Fruit fly (Drosophila melanogaster) whole organism: ENCODE measurements around the gene CG17258.

ENCODE experiments used
- CG8478 ChIP-seq: fragments of >200 bp; optimal IDR thresholded peaks from 2 replicates; lab custom pipeline; 2018; ENCODE audit warnings: inconsistent platforms
- Dll ChIP-seq: fragments of >200 bp; optimal IDR thresholded peaks from 2 replicates; lab custom pipeline; 2017
- EcR ChIP-seq, 2 experiments: fragments of >200 bp; optimal IDR thresholded peaks; 2 replicates each; lab custom pipeline; 2017; ENCODE audit warnings: missing biosample characterization in 2 of 2, missing genetic modification characterization in 2 of 2, missing genetic modification reagents in 2 of 2
- pan ChIP-seq: fragments of >200 bp; optimal IDR thresholded peaks from 2 replicates; lab custom pipeline; 2017
- psq ChIP-seq: fragments of >200 bp; optimal IDR thresholded peaks from 2 replicates; lab custom pipeline; 2017
- usp ChIP-seq: fragments of >200 bp; optimal IDR thresholded peaks from 2 replicates; lab custom pipeline; 2017; ENCODE audit warnings: missing biosample characterization, missing genetic modification characterization, mixed read lengths

The CG17258 gene

DNA sequence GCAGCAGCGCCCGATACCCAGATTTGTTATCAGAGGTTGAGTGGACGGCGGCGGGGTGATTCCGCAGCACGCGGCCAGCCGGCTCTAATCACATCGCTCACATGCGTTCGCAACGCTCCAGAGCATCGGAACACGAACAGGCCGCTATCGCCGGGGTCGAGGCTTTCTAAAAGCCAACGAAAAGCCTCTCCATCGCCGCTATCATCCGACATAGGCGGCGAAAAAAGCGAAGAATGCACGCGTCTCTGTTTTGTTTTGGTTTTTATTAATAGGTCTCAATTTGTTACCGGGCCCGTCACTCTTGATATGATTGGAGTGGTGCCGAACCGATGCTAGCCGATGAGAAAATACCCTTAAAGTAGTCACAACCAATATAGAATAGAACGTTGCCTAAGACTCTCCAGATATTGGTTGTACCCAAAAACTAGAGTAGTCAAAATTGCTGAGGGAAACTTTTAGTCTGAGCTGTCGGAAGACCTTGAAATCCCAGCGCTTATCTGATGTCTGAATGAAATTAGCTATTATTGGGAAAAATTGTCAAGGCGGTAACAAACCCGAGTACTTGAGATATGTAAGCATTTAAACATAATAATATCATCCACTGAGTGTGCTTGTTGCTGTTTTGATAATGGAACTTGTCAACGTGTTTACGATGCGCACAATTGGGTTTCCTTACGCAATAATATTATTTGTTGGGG lies 6.9 kb upstream of the CG17258 start, which contains the start of gene CG17261:
CG17261 (plus strand) TSS at position 634 of the 698 bp plus-strand sequence.
- TF ChIP-seq pan, result no peak
- TF ChIP-seq Dll (lab: Kevin White, UChicago), result no peak
- TF ChIP-seq usp (GFP tag; lab: Kevin White, UChicago), result no peak
- TF ChIP-seq CG8478 (lab: Kevin White, UChicago), result no peak
- TF ChIP-seq EcR (GFP tag; optimal IDR thresholded peaks at IDR 0.05; lab: Kevin White, UChicago), result no peak
- TF ChIP-seq psq (lab: Kevin White, UChicago), result no peak

DNA sequence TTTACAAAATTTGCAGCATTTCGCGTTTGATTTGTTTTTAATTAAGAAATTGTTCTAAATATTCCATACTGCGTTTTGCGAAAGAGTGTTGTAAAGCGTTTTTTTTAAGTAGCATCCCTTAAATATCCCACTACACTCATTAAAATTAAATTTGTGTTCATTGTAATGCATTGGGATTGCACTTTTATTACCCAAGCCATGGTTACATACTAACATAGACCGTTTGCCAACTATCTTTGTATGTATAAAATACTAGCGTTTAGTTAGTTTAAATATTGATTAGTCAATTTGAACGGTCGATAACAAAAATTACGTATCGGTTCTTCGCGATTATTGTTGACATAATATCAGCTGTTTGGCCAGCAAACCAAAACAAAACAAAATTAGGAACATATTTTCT lies 4.6 kb upstream of the CG17258 start, which contains the start of the genes cnir and CG17221:
cnir (minus strand) TSS at position 39 of the 400 bp plus-strand sequence.
CG17221 (plus strand) TSS at position 203 of the 400 bp plus-strand sequence.
- TF ChIP-seq EcR (GFP tag; optimal IDR thresholded peaks at IDR 0.05; lab: Kevin White, UChicago) (no peak), CG8478 (lab: Kevin White, UChicago) (no peak), usp (GFP tag; lab: Kevin White, UChicago) (no peak), Dll (lab: Kevin White, UChicago) (no peak), psq (lab: Kevin White, UChicago) (no peak), pan (no peak)

- TF ChIP-seq psq (lab: Kevin White, UChicago) (no peak), CG8478 (lab: Kevin White, UChicago) (no peak), Dll (lab: Kevin White, UChicago) (no peak), EcR (GFP tag; optimal IDR thresholded peaks at IDR 0.05; lab: Kevin White, UChicago) (no peak), usp (GFP tag; lab: Kevin White, UChicago) (no peak), pan (no peak)
These were observed 2.0 kb upstream of the CG17258 start, which contains the start of the genes CG17260 and SerRS for dm6 chr2L:3037153-3037579. TSS of gene CG17260 (plus strand) at chr2L:3037230. TSS of gene SerRS (minus strand) at chr2L:3037403.

- no peak for TF ChIP-seq Dll (lab: Kevin White, UChicago)
- no peak for TF ChIP-seq EcR (GFP tag; optimal IDR thresholded peaks at IDR 0.05; lab: Kevin White, UChicago)
- no peak for TF ChIP-seq CG8478 (lab: Kevin White, UChicago)
- TF ChIP-seq psq (lab: Kevin White, UChicago), result no peak
- TF ChIP-seq pan, result no peak
- TF ChIP-seq usp (GFP tag; lab: Kevin White, UChicago), result no peak
These were observed 4.8 kb downstream of the CG17258 start, which contains the start of gene GABPI for dm6 chr2L:3030350-3030749. TSS of gene GABPI (plus strand) at chr2L:3030539.

dm6 chr2L:3029012-3029411 lies 6.1 kb downstream of the CG17258 start, which contains the start of the genes Sf3b2 and CG17219:
TSS of gene Sf3b2 (minus strand) at chr2L:3029168.
TSS of gene CG17219 (plus strand) at chr2L:3029253.
- no peak for TF ChIP-seq Dll (lab: Kevin White, UChicago)
- no peak for TF ChIP-seq EcR (GFP tag; optimal IDR thresholded peaks at IDR 0.05; lab: Kevin White, UChicago)
- no peak for TF ChIP-seq psq (lab: Kevin White, UChicago)
- no peak for TF ChIP-seq pan
- no peak for TF ChIP-seq CG8478 (lab: Kevin White, UChicago)
- TF ChIP-seq usp (GFP tag; lab: Kevin White, UChicago), result no peak

dm6 chr2L:3022986-3023385 lies 12.2 kb downstream of the CG17258 start, which contains the start of the genes alpha4GT1 and Prp40:
TSS of gene alpha4GT1 (minus strand) at chr2L:3023141.
TSS of gene Prp40 (plus strand) at chr2L:3023226.
- TF ChIP-seq EcR (GFP tag; optimal IDR thresholded peaks at IDR 0.05; lab: Kevin White, UChicago) (no peak), Dll (lab: Kevin White, UChicago) (no peak), usp (GFP tag; lab: Kevin White, UChicago) (no peak), pan (no peak), CG8478 (lab: Kevin White, UChicago) (no peak), psq (lab: Kevin White, UChicago) (no peak)

DNA sequence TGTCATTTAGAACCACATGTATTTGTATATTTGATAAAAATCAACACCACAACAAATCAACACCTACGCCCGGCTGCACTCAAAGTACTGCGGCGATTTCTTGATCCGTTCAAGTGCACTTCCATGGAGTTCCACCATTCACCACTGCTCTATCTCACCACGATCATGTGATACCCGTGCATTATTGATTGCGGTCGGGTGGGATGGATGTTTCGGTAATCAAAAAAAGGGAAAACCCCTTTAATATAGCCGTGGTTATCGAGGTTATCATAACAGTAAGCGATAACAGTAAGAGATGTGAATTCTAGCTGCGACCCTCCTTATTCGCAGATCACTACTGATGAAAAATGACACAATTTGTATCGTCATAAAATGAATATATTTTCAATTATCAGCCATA lies 16.9 kb downstream of the CG17258 start, which contains the start of the genes CG17224 and CG17264:
CG17224 (minus strand) TSS at position 97 of the 400 bp plus-strand sequence.
CG17264 (plus strand) TSS at position 297 of the 400 bp plus-strand sequence.
- no peak for TF ChIP-seq CG8478 (lab: Kevin White, UChicago)
- no peak for TF ChIP-seq pan
- no peak for TF ChIP-seq Dll (lab: Kevin White, UChicago)
- TF ChIP-seq EcR (GFP tag; optimal IDR thresholded peaks at IDR 0.05; lab: Kevin White, UChicago), result no peak
- no peak for TF ChIP-seq psq (lab: Kevin White, UChicago)
- no peak for TF ChIP-seq usp (GFP tag; lab: Kevin White, UChicago)

dm6 chr2L:3012780-3013179 lies 22.4 kb downstream of the CG17258 start:
- TF ChIP-seq psq (lab: Kevin White, UChicago) (no peak), CG8478 (lab: Kevin White, UChicago) (no peak), Dll (lab: Kevin White, UChicago) (no peak), pan (no peak), EcR (GFP tag; optimal IDR thresholded peaks at IDR 0.05; lab: Kevin White, UChicago) (no peak), usp (GFP tag; lab: Kevin White, UChicago) (no peak)

DNA sequence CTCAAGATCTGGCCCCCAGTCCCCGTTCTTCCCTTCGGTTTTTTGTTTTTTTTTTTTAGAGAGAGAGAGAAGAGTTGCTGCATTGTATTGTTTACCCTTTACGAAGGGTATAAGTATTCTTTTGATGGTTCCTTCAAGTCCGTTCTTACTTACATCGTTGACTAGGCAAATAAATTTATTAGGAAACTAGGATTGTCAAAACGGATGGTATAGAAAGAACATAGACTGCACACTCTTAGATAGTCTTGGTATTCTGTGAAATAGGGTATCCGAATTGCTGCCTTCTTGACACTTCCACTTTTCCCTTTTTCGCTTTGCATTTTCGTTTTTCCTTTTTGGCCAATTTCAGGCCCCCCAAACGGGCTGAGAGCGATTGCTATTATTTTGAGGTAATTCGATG lies 23.7 kb downstream of the CG17258 start:
- no peak for TF ChIP-seq psq (lab: Kevin White, UChicago)
- TF ChIP-seq usp (GFP tag; lab: Kevin White, UChicago), result no peak
- no peak for TF ChIP-seq Dll (lab: Kevin White, UChicago)
- no peak for TF ChIP-seq pan
- TF ChIP-seq CG8478 (lab: Kevin White, UChicago), result no peak
- no peak for TF ChIP-seq EcR (GFP tag; optimal IDR thresholded peaks at IDR 0.05; lab: Kevin White, UChicago)

DNA sequence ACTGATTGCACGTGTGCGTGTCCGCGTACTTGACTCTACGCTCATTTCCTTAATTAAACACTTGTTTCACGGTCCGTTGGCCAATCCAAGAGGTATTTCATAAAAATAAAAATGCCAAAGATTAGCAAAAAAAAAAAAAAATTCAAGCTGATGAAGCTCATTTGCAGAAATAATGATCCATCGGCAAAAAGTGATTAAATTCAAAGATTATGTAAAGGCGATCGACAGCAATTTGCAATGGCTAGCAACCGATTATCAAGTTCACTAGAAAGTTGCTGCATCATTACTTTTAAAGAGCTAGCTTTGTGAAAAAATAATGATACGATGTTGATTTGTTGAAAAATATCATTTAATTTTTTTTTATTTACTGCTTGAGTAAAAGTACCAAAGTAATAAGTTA lies 25.7 kb downstream of the CG17258 start:
- no peak for TF ChIP-seq Dll (lab: Kevin White, UChicago)
- no peak for TF ChIP-seq usp (GFP tag; lab: Kevin White, UChicago)
- TF ChIP-seq psq (lab: Kevin White, UChicago), result no peak
- no peak for TF ChIP-seq pan
- TF ChIP-seq CG8478 (lab: Kevin White, UChicago), result no peak

- no peak for TF ChIP-seq usp (GFP tag; lab: Kevin White, UChicago)
- TF ChIP-seq CG8478 (lab: Kevin White, UChicago), result no peak
- no peak for TF ChIP-seq pan
- TF ChIP-seq Dll (lab: Kevin White, UChicago), result no peak
- TF ChIP-seq psq (lab: Kevin White, UChicago), result no peak
- TF ChIP-seq EcR (GFP tag; optimal IDR thresholded peaks at IDR 0.05; lab: Kevin White, UChicago), result no peak
These were observed 28.2 kb downstream of the CG17258 start for dm6 chr2L:3006925-3007426.
